Fruit fly (Drosophila melanogaster) whole organism, prepupa: ENCODE measurements around the gene mip130.

ENCODE experiments used
- CG3919 ChIP-seq: fragments of 200-800 bp; sonication (Bioruptor generic); optimal IDR thresholded peaks from 3 replicates; lab custom pipeline; 2016; ENCODE audit warnings: missing biosample characterization, missing genetic modification characterization
- CG6854 ChIP-seq: fragments of 200-800 bp; sonication (Bioruptor generic); optimal IDR thresholded peaks from 2 replicates; lab custom pipeline; 2017; ENCODE audit warnings: missing biosample characterization, mild to moderate bottlenecking, missing genetic modification characterization
- CG8632 ChIP-seq: fragments of 200-800 bp; sonication (Bioruptor generic); optimal IDR thresholded peaks from 3 replicates; lab custom pipeline; 2016; ENCODE audit warnings: missing biosample characterization, missing genetic modification characterization
- Eip75B ChIP-seq: fragments of 200-800 bp; sonication (Bioruptor generic); optimal IDR thresholded peaks from 3 replicates; lab custom pipeline; 2016; ENCODE audit warnings: missing biosample characterization, missing genetic modification characterization
- Ets21C ChIP-seq: fragments of 200-800 bp; sonication (Bioruptor generic); optimal IDR thresholded peaks from 3 replicates; lab custom pipeline; 2016; ENCODE audit warnings: missing biosample characterization, missing genetic modification characterization
- Gug ChIP-seq: fragments of 200-800 bp; sonication (Bioruptor generic); IDR thresholded peaks from 2 replicates; pipeline ENCODE4 v1.3.6; 2022; ENCODE audit warnings: missing biosample characterization, missing genetic modification characterization
- Lpt ChIP-seq: fragments of 200-800 bp; sonication (Bioruptor generic); optimal IDR thresholded peaks from 3 replicates; lab custom pipeline; 2016; ENCODE audit warnings: missing biosample characterization, missing genetic modification characterization
- Sox15 ChIP-seq: fragments of 200-800 bp; sonication (Bioruptor generic); optimal IDR thresholded peaks from 3 replicates; lab custom pipeline; 2016; ENCODE audit warnings: missing biosample characterization, missing genetic modification characterization
- cyc ChIP-seq: fragments of 200-800 bp; sonication (Bioruptor generic); optimal IDR thresholded peaks from 3 replicates; lab custom pipeline; 2016; ENCODE audit warnings: missing biosample characterization, missing genetic modification characterization
- dac ChIP-seq: fragments of 200-800 bp; sonication (Bioruptor generic); optimal IDR thresholded peaks from 2 replicates; lab custom pipeline; 2017; ENCODE audit warnings: missing biosample characterization, mild to moderate bottlenecking, missing genetic modification characterization
- fd59A ChIP-seq: fragments of 200-800 bp; sonication (Bioruptor generic); optimal IDR thresholded peaks from 2 replicates; lab custom pipeline; 2017; ENCODE audit warnings: missing biosample characterization, mild to moderate bottlenecking, missing genetic modification characterization, missing genetic modification reagents
- fd85E ChIP-seq: fragments of 200-800 bp; sonication (Bioruptor generic); optimal IDR thresholded peaks from 3 replicates; lab custom pipeline; 2016; ENCODE audit warnings: missing biosample characterization, missing genetic modification characterization
- topi ChIP-seq: fragments of 200-800 bp; sonication (Bioruptor generic); optimal IDR thresholded peaks from 3 replicates; lab custom pipeline; 2016; ENCODE audit warnings: missing biosample characterization, missing genetic modification characterization

- no peak for TF ChIP-seq topi
- TF ChIP-seq Ets21C = no peak
- no peak for TF ChIP-seq Eip75B (GFP tag; lab: Kevin White, UChicago)
- TF ChIP-seq CG6854 (GFP tag; lab: Kevin White, UChicago) = no peak
- no peak for TF ChIP-seq dac
- no peak for TF ChIP-seq Sox15
- TF ChIP-seq CG8632 (GFP tag; lab: Kevin White, UChicago) = no peak
- no peak for TF ChIP-seq Lpt (GFP tag; lab: Kevin White, UChicago)
- TF ChIP-seq fd59A (GFP tag; lab: Kevin White, UChicago) = no peak
- TF ChIP-seq cyc (GFP tag; lab: Kevin White, UChicago) = no peak
- TF ChIP-seq Gug (GFP tag; lab: Robert Waterston, UW) = no peak
- TF ChIP-seq CG3919 (GFP tag; lab: Kevin White, UChicago) = no peak
- no peak for TF ChIP-seq fd85E (GFP tag; lab: Kevin White, UChicago)
These were observed 41.6 kb downstream of the mip130 start for dm6 chrX:1949598-1949997.
